Worm (Caenorhabditis elegans): ENCODE data around the gene T24C4.5.
A peak's percentile ranks its signal among the peaks of the same experiment; 100 is the strongest.

Gene T24C4.5

ce11 chrIII:907990-908389, 28.5 kb upstream of the T24C4.5 start (continued):
- no peak for TF ChIP-seq ceh-82 (tag; optimal IDR thresholded peaks at IDR 0.05)
- TF ChIP-seq gei-8 (GFP tag; optimal IDR thresholded peaks at IDR 0.05) = no peak
- no peak for TF ChIP-seq nhr-237 (tag; optimal IDR thresholded peaks at IDR 0.05)
- no peak for TF ChIP-seq snpc-1.2 (GFP tag; IDR thresholded peaks at IDR 0.05)
- TF ChIP-seq hmg-1.1 (GFP tag; IDR thresholded peaks at IDR 0.05) = no peak
- TF ChIP-seq nhr-6 (tag; optimal IDR thresholded peaks at IDR 0.05) = peak; percentile 62
- peak; percentile 46 for TF ChIP-seq hlh-30 (tag; optimal IDR thresholded peaks at IDR 0.05; ENCODE audit: insufficient read depth)
- no peak for TF ChIP-seq F37D6.2 (tag; optimal IDR thresholded peaks at IDR 0.05)
- TF ChIP-seq Y75B8A.6 (GFP tag; IDR thresholded peaks at IDR 0.05) = no peak
- TF ChIP-seq saeg-2 (GFP tag; IDR thresholded peaks at IDR 0.05) = no peak

- TF ChIP-seq aha-1 (tag) (peak; percentile 73), mxl-2 (GFP tag; conservative IDR thresholded peaks at IDR 0.05) (no peak)
Observed at ce11 chrIII:907311-907710, 27.8 kb upstream of the T24C4.5 start, which contains the start of gene F23H11.4. Gene F23H11.4 (minus strand): TSS chrIII:907539.

- TF ChIP-seq ztf-11 (tag; optimal IDR thresholded peaks at IDR 0.05) (no peak), daf-16 (GFP tag; optimal IDR thresholded peaks at IDR 0.05) (no peak), daf-16 (tag; optimal IDR thresholded peaks at IDR 0.05) (peak; percentile 17), ctbp-1 (GFP tag; IDR thresholded peaks at IDR 0.05) (no peak), zip-2 (tag; optimal IDR thresholded peaks at IDR 0.05) (no peak), F44E2.7 (GFP tag; IDR thresholded peaks at IDR 0.05) (no peak), dmd-9 (GFP tag; IDR thresholded peaks at IDR 0.05) (no peak), mep-1 (tag; optimal IDR thresholded peaks at IDR 0.05) (peak; percentile 6), nhr-102 (tag; optimal IDR thresholded peaks at IDR 0.05) (no peak), madf-5 (GFP tag; IDR thresholded peaks at IDR 0.05) (no peak), ceh-32 (tag; optimal IDR thresholded peaks at IDR 0.05; ENCODE audit: poor library complexity) (no peak), daf-12 (tag; optimal IDR thresholded peaks at IDR 0.05) (no peak), nhr-48 (tag; optimal IDR thresholded peaks at IDR 0.05) (peak; percentile 14), nhr-6 (tag; optimal IDR thresholded peaks at IDR 0.05) (no peak), skn-1 (tag; optimal IDR thresholded peaks at IDR 0.05) (no peak), nhr-28 (tag; optimal IDR thresholded peaks at IDR 0.05) (peak; percentile 5), tag-97 (GFP tag; IDR thresholded peaks at IDR 0.05) (no peak), ces-1 (GFP tag; optimal IDR thresholded peaks at IDR 0.05) (no peak), ceh-82 (tag; optimal IDR thresholded peaks at IDR 0.05) (no peak), zip-11 (GFP tag; IDR thresholded peaks at IDR 0.05) (no peak), lin-39 (tag; optimal IDR thresholded peaks at IDR 0.05) (no peak), ZK337.2 (GFP tag; IDR thresholded peaks at IDR 0.05) (no peak), T20F7.1 (GFP tag; optimal IDR thresholded peaks at IDR 0.05) (no peak), jun-1 (tag; optimal IDR thresholded peaks at IDR 0.05) (no peak), unc-62 (GFP tag; optimal IDR thresholded peaks at IDR 0.05 in 1 of 2) (peak in 1 of 2 experiments; percentile 87), unc-62 (tag; optimal IDR thresholded peaks at IDR 0.05) (no peak), nhr-77 (tag; optimal IDR thresholded peaks at IDR 0.05) (no peak), saeg-2 (GFP tag; IDR thresholded peaks at IDR 0.05) (no peak), ztf-7 (tag; optimal IDR thresholded peaks at IDR 0.05) (no peak), nhr-41 (GFP tag; IDR thresholded peaks at IDR 0.05) (no peak), set-16 (GFP tag; IDR thresholded peaks at IDR 0.05) (no peak), pqm-1 (tag; optimal IDR thresholded peaks at IDR 0.05) (peak; percentile 19), F26F4.8 (GFP tag; conservative IDR thresholded peaks at IDR 0.05) (no peak), dpl-1 (GFP tag; optimal IDR thresholded peaks at IDR 0.05) (peak; percentile 70), hlh-30 (tag; optimal IDR thresholded peaks at IDR 0.05; ENCODE audit: insufficient read depth) (no peak), php-3 (GFP tag; IDR thresholded peaks at IDR 0.05) (no peak), aly-2 (tag; optimal IDR thresholded peaks at IDR 0.05) (no peak), zfp-2 (tag; optimal IDR thresholded peaks at IDR 0.05) (no peak), spr-3 (GFP tag; optimal IDR thresholded peaks at IDR 0.05) (no peak), cey-2 (tag; optimal IDR thresholded peaks at IDR 0.05; ENCODE audit: borderline replicate concordance, insufficient read depth) (no peak), fkh-10 (GFP tag; optimal IDR thresholded peaks at IDR 0.05) (no peak)
Observed at ce11 chrIII:901600-902250, 22.2 kb upstream of the T24C4.5 start.
